Worm (Caenorhabditis elegans): Measurements from ENCODE around the gene ric-7.

The ric-7 gene

ce11 chrV:13955370-13956089 lies 50.2 kb downstream of the ric-7 start:
- TF ChIP-seq ceh-34 (tag; optimal IDR thresholded peaks at IDR 0.05) (no peak), zip-5 (tag; optimal IDR thresholded peaks at IDR 0.05) (no peak)

ce11 chrV:13954056-13954455 lies 51.7 kb downstream of the ric-7 start, which contains the start of gene swt-6:
Gene swt-6 (plus strand): TSS chrV:13954356.
- TF ChIP-seq ets-4 (tag; optimal IDR thresholded peaks at IDR 0.05): no peak
- no peak for TF ChIP-seq T23F11.4 (GFP tag; optimal IDR thresholded peaks at IDR 0.05)
- TF ChIP-seq gmeb-2 (tag; optimal IDR thresholded peaks at IDR 0.05): no peak
- TF ChIP-seq F13H6.1 (tag; optimal IDR thresholded peaks at IDR 0.05): no peak
- no peak for TF ChIP-seq che-1 (tag; optimal IDR thresholded peaks at IDR 0.05)
- TF ChIP-seq ceh-34 (tag; optimal IDR thresholded peaks at IDR 0.05): no peak
- TF ChIP-seq hlh-30 (tag; optimal IDR thresholded peaks at IDR 0.05; ENCODE audit: insufficient read depth): no peak
- TF ChIP-seq unc-55 (GFP tag; optimal IDR thresholded peaks at IDR 0.05): no peak
- no peak for TF ChIP-seq dve-1 (tag; optimal IDR thresholded peaks at IDR 0.05)
- TF ChIP-seq eyg-1 (tag; optimal IDR thresholded peaks at IDR 0.05): no peak

ce11 chrV:13953191-13953590 lies 52.5 kb downstream of the ric-7 start, which contains the start of gene R10D12.8:
Gene R10D12.8 (minus strand): TSS chrV:13953291.
- TF ChIP-seq eyg-1 (tag; optimal IDR thresholded peaks at IDR 0.05): no peak
- TF ChIP-seq elt-2 (tag; optimal IDR thresholded peaks at IDR 0.05): no peak
- TF ChIP-seq pat-9 (tag; optimal IDR thresholded peaks at IDR 0.05): no peak
- no peak for TF ChIP-seq tbx-2 (tag; optimal IDR thresholded peaks at IDR 0.05)
- no peak for TF ChIP-seq nfya-1 (tag; optimal IDR thresholded peaks at IDR 0.05)
- TF ChIP-seq odd-2 (tag; optimal IDR thresholded peaks at IDR 0.05): no peak

- TF ChIP-seq nfya-1 (tag; optimal IDR thresholded peaks at IDR 0.05): no peak
- no peak for TF ChIP-seq lin-11 (tag; optimal IDR thresholded peaks at IDR 0.05)
- TF ChIP-seq eyg-1 (tag; optimal IDR thresholded peaks at IDR 0.05): no peak
- TF ChIP-seq tbx-7 (tag; optimal IDR thresholded peaks at IDR 0.05): no peak
- no peak for TF ChIP-seq ttx-3 (tag; optimal IDR thresholded peaks at IDR 0.05)
- no peak for TF ChIP-seq hlh-15 (tag; optimal IDR thresholded peaks at IDR 0.05)
- TF ChIP-seq ceh-34 (tag; optimal IDR thresholded peaks at IDR 0.05): no peak
- no peak for TF ChIP-seq ceh-9 (tag; optimal IDR thresholded peaks at IDR 0.05)
- no peak for TF ChIP-seq unc-3 (GFP tag; conservative IDR thresholded peaks at IDR 0.05)
- no peak for TF ChIP-seq unc-3 (tag; optimal IDR thresholded peaks at IDR 0.05)
- no peak for TF ChIP-seq sdc-2 (tag; optimal IDR thresholded peaks at IDR 0.05)
- TF ChIP-seq ceh-6 (GFP tag; optimal IDR thresholded peaks at IDR 0.05): no peak
- TF ChIP-seq elt-2 (tag; optimal IDR thresholded peaks at IDR 0.05): no peak
- TF ChIP-seq hlh-13 (GFP tag; optimal IDR thresholded peaks at IDR 0.05): no peak
- TF ChIP-seq lim-6 (tag; optimal IDR thresholded peaks at IDR 0.05): no peak
- TF ChIP-seq ceh-19 (GFP tag; optimal IDR thresholded peaks at IDR 0.05): no peak
- no peak for TF ChIP-seq F13H6.1 (tag; optimal IDR thresholded peaks at IDR 0.05)
- no peak for TF ChIP-seq ztf-16 (tag; optimal IDR thresholded peaks at IDR 0.05)
- TF ChIP-seq T23F11.4 (GFP tag; optimal IDR thresholded peaks at IDR 0.05): no peak
- TF ChIP-seq odd-2 (tag; optimal IDR thresholded peaks at IDR 0.05): no peak
- TF ChIP-seq nhr-232 (tag; optimal IDR thresholded peaks at IDR 0.05): no peak
Measured at ce11 chrV:13949752-13950151, 56.0 kb downstream of the ric-7 start, which contains the start of gene R10D12.7. Gene R10D12.7 (plus strand): TSS chrV:13950052.

- TF ChIP-seq lin-11 (tag; optimal IDR thresholded peaks at IDR 0.05) (no peak), nfya-1 (tag; optimal IDR thresholded peaks at IDR 0.05) (no peak), pha-4 (tag; optimal IDR thresholded peaks at IDR 0.05) (no peak)
Measured at ce11 chrV:13949010-13949409, 56.7 kb downstream of the ric-7 start, which contains the start of gene R10D12.6. Gene R10D12.6 (plus strand): TSS chrV:13949310.

Data from whole organism, late embryonic.